Fruit fly (Drosophila melanogaster) whole organism, embryonic: Measurements from ENCODE around the gene ida.

Experiments used
- Aef1 ChIP-seq: fragments of 200-800 bp; sonication (Bioruptor generic); IDR thresholded peaks from 3 replicates; pipeline ENCODE4 v1.3.6; 2022; ENCODE audit warnings: missing biosample characterization, missing genetic modification characterization
- CG10147 ChIP-seq: fragments of 200-800 bp; sonication (Bioruptor generic); optimal IDR thresholded peaks from 2 replicates; lab custom pipeline; 2019; ENCODE audit warnings: missing biosample characterization, mild to moderate bottlenecking, missing genetic modification characterization, moderate library complexity
- CG10565 ChIP-seq: fragments of 200-800 bp; sonication (Bioruptor generic); optimal IDR thresholded peaks from 3 replicates; lab custom pipeline; 2016; ENCODE audit warnings: missing biosample characterization, mild to moderate bottlenecking, missing genetic modification characterization
- CG11696 ChIP-seq: fragments of 200-800 bp; sonication (Bioruptor generic); IDR thresholded peaks from 2 replicates; pipeline ENCODE4 v1.3.6; 2022; ENCODE audit warnings: missing biosample characterization, missing genetic modification characterization
- CG12219 ChIP-seq: fragments of 200-800 bp; sonication (Bioruptor generic); optimal IDR thresholded peaks from 3 replicates; lab custom pipeline; 2018; ENCODE audit warnings: missing biosample characterization, mild to moderate bottlenecking, missing genetic modification characterization
- CG12769 ChIP-seq: fragments of 200-800 bp; sonication (Bioruptor generic); optimal IDR thresholded peaks from 2 replicates; lab custom pipeline; 2019; ENCODE audit warnings: missing biosample characterization, mild to moderate bottlenecking, missing genetic modification characterization, moderate library complexity
- CG14860 ChIP-seq: fragments of 200-800 bp; sonication (Bioruptor generic); IDR thresholded peaks from 3 replicates; pipeline ENCODE4 v1.3.6; 2022; ENCODE audit warnings: missing biosample characterization, missing genetic modification characterization; ENCODE audit not compliant: partially characterized antibody
- CG15073 ChIP-seq: fragments of 200-800 bp; sonication (Bioruptor generic); optimal IDR thresholded peaks from 2 replicates; lab custom pipeline; 2016; ENCODE audit warnings: missing biosample characterization, missing genetic modification characterization
- CG16779 ChIP-seq: fragments of 200-800 bp; sonication (Bioruptor generic); IDR thresholded peaks from 2 replicates; pipeline ENCODE4 v1.3.6; 2022; ENCODE audit warnings: missing biosample characterization, missing genetic modification characterization
- CG18476 ChIP-seq: fragments of 200-800 bp; sonication (Bioruptor generic); optimal IDR thresholded peaks from 2 replicates; lab custom pipeline; 2016; ENCODE audit warnings: missing biosample characterization, mild to moderate bottlenecking, missing genetic modification characterization
- CG18619 ChIP-seq: fragments of 200-800 bp; sonication (Bioruptor generic); optimal IDR thresholded peaks from 3 replicates; lab custom pipeline; 2017; ENCODE audit warnings: missing biosample characterization, mild to moderate bottlenecking, missing genetic modification characterization
- CG34224 ChIP-seq: fragments of 200-800 bp; sonication (Bioruptor generic); IDR thresholded peaks from 3 replicates; pipeline ENCODE4 v1.3.6; 2022; ENCODE audit warnings: missing biosample characterization, missing genetic modification characterization; ENCODE audit not compliant: partially characterized antibody
- CG3726 ChIP-seq: fragments of 200-800 bp; sonication (Bioruptor generic); IDR thresholded peaks from 3 replicates; pipeline ENCODE4, ENCODE4 v1.3.6; 2022; ENCODE audit warnings: missing biosample characterization, missing genetic modification characterization
- CG3995 ChIP-seq: fragments of 200-800 bp; sonication (Bioruptor generic); optimal IDR thresholded peaks from 3 replicates; lab custom pipeline; 2016; ENCODE audit warnings: missing biosample characterization, missing genetic modification characterization
- CG4404 ChIP-seq: fragments of 200-800 bp; sonication (Bioruptor generic); IDR thresholded peaks from 2 replicates; pipeline ENCODE4 v1.3.6; 2022; ENCODE audit warnings: missing biosample characterization, missing genetic modification characterization
- CG4617 ChIP-seq: fragments of 200-800 bp; sonication (Bioruptor generic); optimal IDR thresholded peaks from 3 replicates; lab custom pipeline; 2016; ENCODE audit warnings: missing biosample characterization, missing genetic modification characterization, borderline replicate concordance
- CG5953 ChIP-seq: fragments of 200-800 bp; sonication (Bioruptor generic); IDR thresholded peaks from 2 replicates; pipeline ENCODE4 v1.3.6; 2022; ENCODE audit warnings: missing biosample characterization, missing genetic modification characterization
- CG6689 ChIP-seq: fragments of 200-800 bp; sonication (Bioruptor generic); IDR thresholded peaks from 2 replicates; pipeline ENCODE4 v1.3.6; 2022; ENCODE audit warnings: missing biosample characterization, missing genetic modification characterization
- CG7372 ChIP-seq: fragments of 200-800 bp; sonication (Bioruptor generic); IDR thresholded peaks from 2 replicates; pipeline ENCODE4 v1.3.6; 2022; ENCODE audit warnings: missing biosample characterization, missing genetic modification characterization
- CG8290 ChIP-seq, 3 experiments: fragments of 200-800 bp; sonication (Bioruptor generic); optimal IDR thresholded peaks; 2 replicates each; lab custom pipeline; 2016 to 2019; ENCODE audit warnings: missing biosample characterization in 3 of 3, missing genetic modification characterization in 3 of 3, mild to moderate bottlenecking in 2 of 3, moderate library complexity in 1 of 3
- CG8478 ChIP-seq: fragments of >200 bp; optimal IDR thresholded peaks from 2 replicates; lab custom pipeline; 2018
- CG8765 ChIP-seq: fragments of 200-800 bp; sonication (Bioruptor generic); IDR thresholded peaks from 2 replicates; pipeline ENCODE4 v1.3.6; 2022; ENCODE audit warnings: missing biosample characterization, missing genetic modification characterization
- CG9727 ChIP-seq: fragments of 200-800 bp; sonication (Bioruptor generic); optimal IDR thresholded peaks from 3 replicates; lab custom pipeline; 2017; ENCODE audit warnings: missing biosample characterization, mild to moderate bottlenecking, missing genetic modification characterization
- Camta ChIP-seq: fragments of 200-800 bp; sonication (Bioruptor generic); optimal IDR thresholded peaks from 2 replicates; lab custom pipeline; 2016; ENCODE audit warnings: missing biosample characterization, missing genetic modification characterization
- Dbx ChIP-seq: fragments of 200-800 bp; sonication (Bioruptor generic); IDR thresholded peaks from 3 replicates; pipeline ENCODE4 v1.3.6; 2022; ENCODE audit warnings: missing biosample characterization, missing genetic modification characterization
- Dek ChIP-seq: fragments of 200-800 bp; sonication (Bioruptor generic); optimal IDR thresholded peaks from 3 replicates; lab custom pipeline; 2019; ENCODE audit warnings: missing biosample characterization, mild to moderate bottlenecking, missing genetic modification characterization, moderate library complexity
- Doc3 ChIP-seq: fragments of 200-800 bp; sonication (Bioruptor generic); IDR thresholded peaks from 3 replicates; pipeline ENCODE4 v1.3.6; 2022; ENCODE audit warnings: missing biosample characterization, missing genetic modification characterization; ENCODE audit not compliant: partially characterized antibody
- Dp ChIP-seq: fragments of 200-800 bp; sonication (Bioruptor generic); optimal IDR thresholded peaks from 2 replicates; lab custom pipeline; 2018; ENCODE audit warnings: missing biosample characterization, mild to moderate bottlenecking, missing genetic modification characterization, moderate library complexity
- ERR ChIP-seq: fragments of 200-800 bp; sonication (Bioruptor generic); optimal IDR thresholded peaks from 2 replicates; lab custom pipeline; 2016; ENCODE audit warnings: missing biosample characterization, missing genetic modification characterization
- HLH4C ChIP-seq: fragments of 200-800 bp; sonication (Bioruptor generic); IDR thresholded peaks from 3 replicates; pipeline ENCODE4 v1.3.6; 2022; ENCODE audit warnings: missing biosample characterization, missing genetic modification characterization; ENCODE audit not compliant: partially characterized antibody
- Hmx ChIP-seq: fragments of 200-800 bp; sonication (Bioruptor generic); optimal IDR thresholded peaks from 2 replicates; lab custom pipeline; 2016; ENCODE audit warnings: missing biosample characterization, missing genetic modification characterization
- Lim3 ChIP-seq: fragments of 200-800 bp; sonication (Bioruptor generic); IDR thresholded peaks from 2 replicates; pipeline ENCODE4 v1.3.6; 2022; ENCODE audit warnings: missing biosample characterization, missing genetic modification characterization
- Lpt ChIP-seq: fragments of >200 bp; optimal IDR thresholded peaks from 2 replicates; lab custom pipeline; 2018; ENCODE audit warnings: missing biosample characterization, missing genetic modification characterization
- MBD-R2 ChIP-seq: fragments of 200-800 bp; sonication (Bioruptor generic); IDR thresholded peaks from 2 replicates; pipeline ENCODE4 v1.3.6; 2022; ENCODE audit warnings: missing biosample characterization, missing genetic modification characterization
- Nf-YB ChIP-seq: fragments of 200-800 bp; sonication (Bioruptor generic); optimal IDR thresholded peaks from 3 replicates; lab custom pipeline; 2019; ENCODE audit warnings: missing biosample characterization, mild to moderate bottlenecking, missing genetic modification characterization, moderate library complexity
- Optix ChIP-seq: fragments of 200-800 bp; sonication (Bioruptor generic); IDR thresholded peaks from 3 replicates; pipeline ENCODE4 v1.3.6; 2022; ENCODE audit warnings: missing biosample characterization, missing genetic modification characterization
- Ravus ChIP-seq: fragments of 200-800 bp; sonication (Bioruptor generic); IDR thresholded peaks from 2 replicates; pipeline ENCODE4 v1.3.6; 2022; ENCODE audit warnings: missing biosample characterization, missing genetic modification characterization
- Scr ChIP-seq: fragments of 200-800 bp; sonication (Bioruptor generic); IDR thresholded peaks from 2 replicates; pipeline ENCODE4 v1.3.6; 2022; ENCODE audit warnings: missing biosample characterization, missing genetic modification characterization; ENCODE audit not compliant: partially characterized antibody
- Sox100B ChIP-seq: fragments of 200-800 bp; sonication (Bioruptor generic); optimal IDR thresholded peaks from 3 replicates; lab custom pipeline; 2018; ENCODE audit warnings: missing biosample characterization, mild to moderate bottlenecking, missing genetic modification characterization
- Sry-δ ChIP-seq: fragments of 200-800 bp; sonication (Bioruptor generic); optimal IDR thresholded peaks from 2 replicates; lab custom pipeline; 2016; ENCODE audit warnings: missing biosample characterization, missing genetic modification characterization
- Stat92E ChIP-seq, 3 experiments: fragments of >200 bp in 2 of 3; fragments of 200-800 bp in 1 of 3; sonication (Bioruptor generic) in 1 of 3; optimal IDR thresholded peaks; 2 replicates each; lab custom pipeline; 2017 to 2019; ENCODE audit warnings: missing biosample characterization in 3 of 3, missing genetic modification characterization in 3 of 3, mild to moderate bottlenecking in 1 of 3, moderate library complexity in 1 of 3
- Xbp1 ChIP-seq: fragments of 200-800 bp; sonication (Bioruptor generic); optimal IDR thresholded peaks from 3 replicates; lab custom pipeline; 2016; ENCODE audit warnings: missing biosample characterization, mild to moderate bottlenecking, missing genetic modification characterization
- ato ChIP-seq: fragments of 200-800 bp; sonication (Bioruptor generic); IDR thresholded peaks from 2 replicates; pipeline ENCODE4 v1.3.6; 2022; ENCODE audit warnings: missing biosample characterization, missing genetic modification characterization; ENCODE audit not compliant: partially characterized antibody
- danr ChIP-seq: fragments of 200-800 bp; sonication (Bioruptor generic); IDR thresholded peaks from 2 replicates; pipeline ENCODE4 v1.3.6; 2022; ENCODE audit warnings: missing biosample characterization, missing genetic modification characterization
- dysf ChIP-seq: fragments of 200-800 bp; sonication (Bioruptor generic); IDR thresholded peaks from 3 replicates; pipeline ENCODE4 v1.3.6; 2022; ENCODE audit warnings: missing biosample characterization, missing genetic modification characterization
- eve ChIP-seq, 2 experiments: fragments of >200 bp; optimal IDR thresholded peaks; 2 replicates each; lab custom pipeline; 2017; ENCODE audit warnings: missing biosample characterization in 2 of 2, missing genetic modification characterization in 2 of 2
- ftz-f1 ChIP-seq: fragments of 200-800 bp; sonication (Bioruptor generic); optimal IDR thresholded peaks from 2 replicates; lab custom pipeline; 2016; ENCODE audit warnings: missing biosample characterization, missing genetic modification characterization
- sens ChIP-seq: fragments of 200-800 bp; sonication (Bioruptor generic); peaks from one replicate; lab custom pipeline; 2016; ENCODE audit warnings: missing biosample characterization, missing genetic modification characterization
- tap ChIP-seq: fragments of 200-800 bp; optimal IDR thresholded peaks from 3 replicates; lab custom pipeline; 2019; ENCODE audit warnings: missing biosample characterization, mild to moderate bottlenecking, missing genetic modification characterization, moderate library complexity
- tio ChIP-seq: fragments of 200-800 bp; sonication (Bioruptor generic); optimal IDR thresholded peaks from 2 replicates; lab custom pipeline; 2017; ENCODE audit warnings: missing biosample characterization, missing genetic modification characterization, inconsistent platforms
- zfh1 ChIP-seq: fragments of 200-800 bp; sonication (Bioruptor generic); IDR thresholded peaks from 3 replicates; pipeline ENCODE4 v1.3.6; 2022; ENCODE audit warnings: missing biosample characterization, missing genetic modification characterization

ida gene

dm6 chr3L:3935567-3936207 lies 30.5 kb downstream of the ida start, which contains the start of gene Eip63F-1 (continued):
- peak; percentile 48 for TF ChIP-seq CG12769 (tag; lab: Kevin White, UChicago)
- peak; percentile 38; the same call in 1 of the 2 replicates for TF ChIP-seq CG11696 (GFP tag; lab: Robert Waterston, UW)
- no peak for TF ChIP-seq ERR
- peak; percentile 68 for TF ChIP-seq tap
- no peak for TF ChIP-seq Camta (GFP tag; lab: Kevin White, UChicago)
- peak; percentile 63 for TF ChIP-seq Xbp1 (GFP tag; lab: Kevin White, UChicago)
- peak; percentile 78 for TF ChIP-seq CG10147
- peak; percentile 38; the same call in 1 of the 3 replicates for TF ChIP-seq Aef1
- TF ChIP-seq CG4404 (GFP tag; lab: Robert Waterston, UW): peak; percentile 19; the same call in 1 of the 2 replicates
- TF ChIP-seq CG10565 (GFP tag; lab: Kevin White, UChicago): no peak
- TF ChIP-seq CG9727: peak; percentile 64
- TF ChIP-seq CG7372: 0 out of 2 replicates have a peak, but pooled peaks have one; percentile 16
- peak; percentile 29 for TF ChIP-seq sens (GFP tag; lab: Kevin White, UChicago)
- peak; percentile 37; the same call in 1 of the 2 replicates for TF ChIP-seq CG5953
- 0 out of 2 replicates have a peak, but pooled peaks have one; percentile 18 for TF ChIP-seq Lim3 (GFP tag; lab: Robert Waterston, UW)
- no peak for TF ChIP-seq ftz-f1 (GFP tag; lab: Kevin White, UChicago)
- no peak for TF ChIP-seq Doc3
- TF ChIP-seq danr: peak; percentile 41; the same call in 1 of the 2 replicates
- TF ChIP-seq Sox100B: peak; percentile 85
- no peak for TF ChIP-seq Lpt (GFP tag; lab: Kevin White, UChicago)
- TF ChIP-seq CG15073 (GFP tag; lab: Kevin White, UChicago): no peak
- TF ChIP-seq Optix: no peak
- no peak for TF ChIP-seq CG34224 (GFP tag; lab: Robert Waterston, UW)
- TF ChIP-seq CG8478: no peak
- no peak for TF ChIP-seq CG12219 (GFP tag; lab: Kevin White, UChicago)
- TF ChIP-seq Hmx: no peak
- peak; percentile 71 for TF ChIP-seq dysf (GFP tag; lab: Robert Waterston, UW)
- TF ChIP-seq Sry-δ (GFP tag; lab: Kevin White, UChicago): peak; percentile 5

dm6 chr3L:3937806-3938205 lies 32.7 kb downstream of the ida start, which contains the start of gene CG10866:
TSS of gene CG10866 (minus strand) at chr3L:3937992.
- no peak for TF ChIP-seq Ravus (GFP tag; lab: Robert Waterston, UW)
- TF ChIP-seq zfh1 (GFP tag; lab: Robert Waterston, UW): no peak
- no peak for TF ChIP-seq CG18476
- peak; percentile 66; the same call in 2 of the 3 replicates for TF ChIP-seq CG14860 (GFP tag; lab: Robert Waterston, UW)
- no peak for TF ChIP-seq CG6689 (GFP tag; lab: Robert Waterston, UW)
- peak; percentile 85 for TF ChIP-seq Scr
- no peak for TF ChIP-seq CG18619 (GFP tag; lab: Kevin White, UChicago)
- TF ChIP-seq CG8765 (GFP tag; lab: Robert Waterston, UW): no peak
- peak; percentile 25 for TF ChIP-seq CG4617
- peak; percentile 77 for TF ChIP-seq Dp (GFP tag; lab: Kevin White, UChicago)
- no peak for TF ChIP-seq Dek (tag; lab: Kevin White, UChicago)
- TF ChIP-seq tio (GFP tag; lab: Kevin White, UChicago): no peak
- TF ChIP-seq Nf-YB (GFP tag; lab: Kevin White, UChicago): no peak
- no peak for TF ChIP-seq Dbx (GFP tag; lab: Robert Waterston, UW)
- TF ChIP-seq MBD-R2 (GFP tag; lab: Robert Waterston, UW): peak; percentile 70
- no peak for TF ChIP-seq CG8290 (GFP tag; optimal IDR thresholded peaks at IDR 0.05; lab: Kevin White, UChicago)
- TF ChIP-seq CG8290 (tag; optimal IDR thresholded peaks at IDR 0.05; lab: Kevin White, UChicago): peak in 1 of 2 experiments; percentile 57
- no peak for TF ChIP-seq CG16779 (GFP tag; lab: Robert Waterston, UW)
- TF ChIP-seq CG3726: no peak
- peak; percentile 56 for TF ChIP-seq ato (GFP tag; lab: Robert Waterston, UW)
- peak; percentile 84 for TF ChIP-seq HLH4C (GFP tag; lab: Robert Waterston, UW)
- no peak for TF ChIP-seq Stat92E (GFP tag; optimal IDR thresholded peaks at IDR 0.05; lab: Kevin White, UChicago)
- no peak for TF ChIP-seq danr
- peak; percentile 95 for TF ChIP-seq CG3995 (GFP tag; lab: Kevin White, UChicago)
- no peak for TF ChIP-seq eve (GFP tag; optimal IDR thresholded peaks at IDR 0.05; lab: Kevin White, UChicago)
